Fruit fly (Drosophila melanogaster): ENCODE results near the gene CG34277.

Gene CG34277

dm6 chr3R:5369490-5370001 lies at the start of gene CG34277, which contains the start of gene CG31542:
TSS of gene CG34277 (plus strand) at chr3R:5369540.
TSS of gene CG31542 (plus strand) at chr3R:5369540.
- TF ChIP-seq pan (optimal IDR thresholded peaks at IDR 0.05), result no peak
- TF ChIP-seq EcR (GFP tag; optimal IDR thresholded peaks at IDR 0.05), result no peak
- no peak for TF ChIP-seq usp (GFP tag; optimal IDR thresholded peaks at IDR 0.05)
- TF ChIP-seq CG8478 (optimal IDR thresholded peaks at IDR 0.05), result no peak
- TF ChIP-seq Dll (optimal IDR thresholded peaks at IDR 0.05), result no peak
- no peak for TF ChIP-seq psq (optimal IDR thresholded peaks at IDR 0.05)

dm6 chr3R:5320672-5321071 lies 48.7 kb upstream of the CG34277 start:
- no peak for TF ChIP-seq usp (GFP tag; optimal IDR thresholded peaks at IDR 0.05)
- TF ChIP-seq EcR (GFP tag; optimal IDR thresholded peaks at IDR 0.05), result no peak
- no peak for TF ChIP-seq psq (optimal IDR thresholded peaks at IDR 0.05)
- no peak for TF ChIP-seq pan (optimal IDR thresholded peaks at IDR 0.05)
- TF ChIP-seq Dll (optimal IDR thresholded peaks at IDR 0.05), result no peak
- TF ChIP-seq CG8478 (optimal IDR thresholded peaks at IDR 0.05), result no peak

dm6 chr3R:5322182-5322609 lies 47.1 kb upstream of the CG34277 start:
- TF ChIP-seq pan (optimal IDR thresholded peaks at IDR 0.05), result no peak
- no peak for TF ChIP-seq psq (optimal IDR thresholded peaks at IDR 0.05)
- TF ChIP-seq usp (GFP tag; optimal IDR thresholded peaks at IDR 0.05), result no peak
- TF ChIP-seq CG8478 (optimal IDR thresholded peaks at IDR 0.05), result no peak
- no peak for TF ChIP-seq EcR (GFP tag; optimal IDR thresholded peaks at IDR 0.05)
- TF ChIP-seq Dll (optimal IDR thresholded peaks at IDR 0.05), result no peak

- TF ChIP-seq EcR (GFP tag; optimal IDR thresholded peaks at IDR 0.05) (no peak), CG8478 (optimal IDR thresholded peaks at IDR 0.05) (no peak), pan (optimal IDR thresholded peaks at IDR 0.05) (no peak), psq (optimal IDR thresholded peaks at IDR 0.05) (no peak), Dll (optimal IDR thresholded peaks at IDR 0.05) (no peak), usp (GFP tag; optimal IDR thresholded peaks at IDR 0.05) (no peak)
These were observed 45.4 kb upstream of the CG34277 start for dm6 chr3R:5323741-5324538.

dm6 chr3R:5326166-5326565 lies 43.2 kb upstream of the CG34277 start:
- TF ChIP-seq usp (GFP tag; optimal IDR thresholded peaks at IDR 0.05) (no peak), EcR (GFP tag; optimal IDR thresholded peaks at IDR 0.05) (no peak)

- TF ChIP-seq psq (optimal IDR thresholded peaks at IDR 0.05) (no peak), CG8478 (optimal IDR thresholded peaks at IDR 0.05) (no peak), usp (GFP tag; optimal IDR thresholded peaks at IDR 0.05) (no peak), pan (optimal IDR thresholded peaks at IDR 0.05) (no peak), Dll (optimal IDR thresholded peaks at IDR 0.05) (no peak), EcR (GFP tag; optimal IDR thresholded peaks at IDR 0.05) (no peak)
These were observed 41.4 kb upstream of the CG34277 start for dm6 chr3R:5327911-5328310.

- no peak for TF ChIP-seq EcR (GFP tag; optimal IDR thresholded peaks at IDR 0.05)
- TF ChIP-seq psq (optimal IDR thresholded peaks at IDR 0.05), result no peak
- TF ChIP-seq pan (optimal IDR thresholded peaks at IDR 0.05), result no peak
- TF ChIP-seq CG8478 (optimal IDR thresholded peaks at IDR 0.05), result no peak
- no peak for TF ChIP-seq Dll (optimal IDR thresholded peaks at IDR 0.05)
- TF ChIP-seq usp (GFP tag; optimal IDR thresholded peaks at IDR 0.05), result no peak
These were observed 39.0 kb upstream of the CG34277 start for dm6 chr3R:5330338-5330737.

- TF ChIP-seq Dll (optimal IDR thresholded peaks at IDR 0.05) (no peak), pan (optimal IDR thresholded peaks at IDR 0.05) (peak; percentile 65), psq (optimal IDR thresholded peaks at IDR 0.05) (no peak), CG8478 (optimal IDR thresholded peaks at IDR 0.05) (no peak), usp (GFP tag; optimal IDR thresholded peaks at IDR 0.05) (no peak), EcR (GFP tag; optimal IDR thresholded peaks at IDR 0.05) (no peak)
These were observed 37.5 kb upstream of the CG34277 start for dm6 chr3R:5331764-5332405.

dm6 chr3R:5346707-5347323 lies 22.5 kb upstream of the CG34277 start:
- TF ChIP-seq CG8478 (optimal IDR thresholded peaks at IDR 0.05) (no peak), Dll (optimal IDR thresholded peaks at IDR 0.05) (no peak), psq (optimal IDR thresholded peaks at IDR 0.05) (no peak), usp (GFP tag; optimal IDR thresholded peaks at IDR 0.05) (no peak), pan (optimal IDR thresholded peaks at IDR 0.05) (no peak), EcR (GFP tag; optimal IDR thresholded peaks at IDR 0.05) (no peak)

- TF ChIP-seq Dll (optimal IDR thresholded peaks at IDR 0.05) (no peak), EcR (GFP tag; optimal IDR thresholded peaks at IDR 0.05) (no peak), usp (GFP tag; optimal IDR thresholded peaks at IDR 0.05) (no peak), psq (optimal IDR thresholded peaks at IDR 0.05) (no peak), pan (optimal IDR thresholded peaks at IDR 0.05) (no peak), CG8478 (optimal IDR thresholded peaks at IDR 0.05) (no peak)
These were observed 18.9 kb upstream of the CG34277 start, which contains the start of gene mtd for dm6 chr3R:5350393-5350972. TSS of gene mtd (minus strand) at chr3R:5350443.

dm6 chr3R:5354373-5355134 lies 14.8 kb upstream of the CG34277 start, which contains the start of the genes CG11999 and CG1161:
TSS of gene CG11999 (minus strand) at chr3R:5354747.
TSS of gene CG1161 (plus strand) at chr3R:5355092.
- TF ChIP-seq pan (optimal IDR thresholded peaks at IDR 0.05) (no peak), CG8478 (optimal IDR thresholded peaks at IDR 0.05) (no peak), usp (GFP tag; optimal IDR thresholded peaks at IDR 0.05) (no peak), EcR (GFP tag; optimal IDR thresholded peaks at IDR 0.05) (no peak), psq (optimal IDR thresholded peaks at IDR 0.05) (no peak), Dll (optimal IDR thresholded peaks at IDR 0.05) (no peak)

Measured in whole organism.